Fruit fly (Drosophila melanogaster) whole organism, embryonic: ENCODE results near the gene Ids.

Experiments used
- Aef1 ChIP-seq: fragments of 200-800 bp; sonication (Bioruptor generic); IDR thresholded peaks from 3 replicates; pipeline ENCODE4 v1.3.6; 2022; ENCODE audit warnings: missing biosample characterization, missing genetic modification characterization
- CG1024 ChIP-seq: fragments of 200-800 bp; sonication (Bioruptor generic); IDR thresholded peaks from 2 replicates; pipeline ENCODE4 v1.3.6; 2022; ENCODE audit warnings: missing biosample characterization, missing genetic modification characterization
- CG10431 ChIP-seq: fragments of 200-800 bp; sonication (Bioruptor generic); optimal IDR thresholded peaks from 3 replicates; lab custom pipeline; 2018; ENCODE audit warnings: missing biosample characterization, mild to moderate bottlenecking, missing genetic modification characterization
- CG14710 ChIP-seq: fragments of 200-800 bp; sonication (Bioruptor generic); optimal IDR thresholded peaks from 3 replicates; lab custom pipeline; 2019; ENCODE audit warnings: missing biosample characterization, mild to moderate bottlenecking, missing genetic modification characterization, moderate library complexity
- CG15696 ChIP-seq: fragments of 200-800 bp; sonication (Bioruptor generic); optimal IDR thresholded peaks from 2 replicates; lab custom pipeline; 2019; ENCODE audit warnings: missing biosample characterization, mild to moderate bottlenecking, missing genetic modification characterization, moderate library complexity
- CG1602 ChIP-seq: fragments of 200-800 bp; sonication (Bioruptor generic); optimal IDR thresholded peaks from 3 replicates; lab custom pipeline; 2016; ENCODE audit warnings: missing biosample characterization, missing genetic modification characterization
- CG16815 ChIP-seq: fragments of 200-800 bp; sonication (Bioruptor generic); optimal IDR thresholded peaks from 3 replicates; lab custom pipeline; 2017; ENCODE audit warnings: missing biosample characterization, mild to moderate bottlenecking, missing genetic modification characterization
- CG17361 ChIP-seq: fragments of 200-800 bp; sonication (Bioruptor generic); IDR thresholded peaks from 3 replicates; pipeline ENCODE4 v1.3.6; 2022; ENCODE audit warnings: missing biosample characterization, missing genetic modification characterization
- CG31224 ChIP-seq: fragments of 200-800 bp; sonication (Bioruptor generic); IDR thresholded peaks from 2 replicates; pipeline ENCODE4 v1.3.6; 2022; ENCODE audit warnings: missing biosample characterization, missing genetic modification characterization
- CG31388 ChIP-seq: fragments of 200-800 bp; sonication (Bioruptor generic); optimal IDR thresholded peaks from 2 replicates; lab custom pipeline; 2016; ENCODE audit warnings: missing biosample characterization, missing genetic modification characterization
- CG34422 ChIP-seq: fragments of 200-800 bp; sonication (Bioruptor generic); IDR thresholded peaks from 3 replicates; pipeline ENCODE4 v1.3.6; 2022; ENCODE audit warnings: missing biosample characterization, missing genetic modification characterization
- CG3838 ChIP-seq: fragments of 200-800 bp; sonication (Bioruptor generic); optimal IDR thresholded peaks from 3 replicates; lab custom pipeline; 2016; ENCODE audit warnings: missing biosample characterization, missing genetic modification characterization
- CG4360 ChIP-seq: fragments of 200-800 bp; sonication (Bioruptor generic); IDR thresholded peaks from 2 replicates; pipeline ENCODE4 v1.3.6; 2022; ENCODE audit warnings: missing biosample characterization, missing genetic modification characterization
- CG4617 ChIP-seq: fragments of 200-800 bp; sonication (Bioruptor generic); optimal IDR thresholded peaks from 3 replicates; lab custom pipeline; 2016; ENCODE audit warnings: missing biosample characterization, missing genetic modification characterization, borderline replicate concordance
- CG6272 ChIP-seq: fragments of 200-800 bp; sonication (Bioruptor generic); IDR thresholded peaks from 2 replicates; pipeline ENCODE4 v1.3.6; 2022; ENCODE audit warnings: missing biosample characterization, missing genetic modification characterization
- CG7357 ChIP-seq: fragments of 200-800 bp; sonication (Bioruptor generic); IDR thresholded peaks from 3 replicates; pipeline ENCODE4 v1.3.6; 2022; ENCODE audit warnings: missing biosample characterization, missing genetic modification characterization
- CG7745 ChIP-seq: fragments of 200-800 bp; sonication (Bioruptor generic); optimal IDR thresholded peaks from 2 replicates; lab custom pipeline; 2018; ENCODE audit warnings: missing biosample characterization, mild to moderate bottlenecking, missing genetic modification characterization, moderate library complexity
- CG7786 ChIP-seq: fragments of 200-800 bp; sonication (Bioruptor generic); optimal IDR thresholded peaks from 2 replicates; lab custom pipeline; 2016; ENCODE audit warnings: missing biosample characterization, missing genetic modification characterization
- CG9727 ChIP-seq: fragments of 200-800 bp; sonication (Bioruptor generic); optimal IDR thresholded peaks from 3 replicates; lab custom pipeline; 2017; ENCODE audit warnings: missing biosample characterization, mild to moderate bottlenecking, missing genetic modification characterization
- Fer3 ChIP-seq: fragments of 200-800 bp; sonication (Bioruptor generic); optimal IDR thresholded peaks from 2 replicates; lab custom pipeline; 2018; ENCODE audit warnings: missing biosample characterization, mild to moderate bottlenecking, missing genetic modification characterization, moderate library complexity
- GATAe ChIP-seq: fragments of 200-800 bp; sonication (Bioruptor generic); conservative IDR thresholded peaks from 2 replicates; pipeline ENCODE4 v1.3.6; 2022; ENCODE audit warnings: missing biosample characterization, missing genetic modification characterization
- Hand ChIP-seq: fragments of 200-800 bp; sonication (Bioruptor generic); optimal IDR thresholded peaks from 2 replicates; lab custom pipeline; 2017; ENCODE audit warnings: mild to moderate bottlenecking, missing biosample characterization, missing genetic modification reagents, missing genetic modification characterization
- Jarid2 ChIP-seq: fragments of 200-800 bp; sonication (Bioruptor generic); optimal IDR thresholded peaks from 3 replicates; lab custom pipeline; 2017; ENCODE audit warnings: mild to moderate bottlenecking, missing biosample characterization, missing genetic modification reagents, missing genetic modification characterization
- Mrtf ChIP-seq: fragments of 200-800 bp; sonication (Bioruptor generic); IDR thresholded peaks from 3 replicates; pipeline ENCODE4 v1.3.6; 2022; ENCODE audit warnings: missing biosample characterization, missing genetic modification characterization
- NC2α ChIP-seq: fragments of 200-800 bp; sonication (Bioruptor generic); optimal IDR thresholded peaks from 2 replicates; lab custom pipeline; 2016; ENCODE audit warnings: missing biosample characterization, missing genetic modification characterization
- PHDP ChIP-seq: fragments of 200-800 bp; sonication (Bioruptor generic); optimal IDR thresholded peaks from 3 replicates; lab custom pipeline; 2018; ENCODE audit warnings: missing biosample characterization, mild to moderate bottlenecking, missing genetic modification characterization, moderate library complexity
- Sox102F ChIP-seq: fragments of 200-800 bp; sonication (Bioruptor generic); optimal IDR thresholded peaks from 2 replicates; lab custom pipeline; 2018; ENCODE audit warnings: missing biosample characterization, mild to moderate bottlenecking, missing genetic modification characterization, moderate library complexity
- ase ChIP-seq: fragments of 200-800 bp; sonication (Bioruptor generic); IDR thresholded peaks from 3 replicates; pipeline ENCODE4 v1.3.6; 2022; ENCODE audit warnings: missing biosample characterization, missing genetic modification characterization
- bbx ChIP-seq: fragments of 200-800 bp; sonication (Bioruptor generic); IDR thresholded peaks from 2 replicates; pipeline ENCODE4 v1.3.6; 2022; ENCODE audit warnings: missing biosample characterization, missing genetic modification characterization; ENCODE audit not compliant: partially characterized antibody
- caup ChIP-seq: fragments of 200-800 bp; sonication (Bioruptor generic); optimal IDR thresholded peaks from 3 replicates; lab custom pipeline; 2017; ENCODE audit warnings: missing biosample characterization, mild to moderate bottlenecking, missing genetic modification characterization, moderate library complexity; ENCODE audit not compliant: severe bottlenecking
- disco-r ChIP-seq: fragments of 200-800 bp; sonication (Bioruptor generic); optimal IDR thresholded peaks from 2 replicates; lab custom pipeline; 2016; ENCODE audit warnings: missing biosample characterization, missing genetic modification characterization
- dmrt11E ChIP-seq: fragments of 200-800 bp; sonication (Bioruptor generic); optimal IDR thresholded peaks from 3 replicates; lab custom pipeline; 2018; ENCODE audit warnings: missing biosample characterization, mild to moderate bottlenecking, missing genetic modification characterization, moderate library complexity
- dpn ChIP-seq, 2 experiments: fragments of 200-800 bp; sonication (Bioruptor generic); optimal IDR thresholded peaks; 3 replicates each; lab custom pipeline; 2016; ENCODE audit warnings: missing biosample characterization in 2 of 2, missing genetic modification characterization in 2 of 2
- en ChIP-seq: fragments of 200-800 bp; sonication (Bioruptor generic); optimal IDR thresholded peaks from 2 replicates; lab custom pipeline; 2016; ENCODE audit warnings: missing biosample characterization, missing genetic modification characterization
- esg ChIP-seq: fragments of 200-800 bp; sonication (Bioruptor generic); conservative IDR thresholded peaks from 2 replicates; pipeline ENCODE4 v1.3.6; 2022; ENCODE audit warnings: missing biosample characterization, missing genetic modification characterization
- grn ChIP-seq: fragments of 200-800 bp; sonication (Bioruptor generic); optimal IDR thresholded peaks from 3 replicates; lab custom pipeline; 2017; ENCODE audit warnings: missing biosample characterization, missing genetic modification characterization
- kay ChIP-seq: fragments of 200-800 bp; sonication (Bioruptor generic); optimal IDR thresholded peaks from 2 replicates; lab custom pipeline; 2016; ENCODE audit warnings: missing biosample characterization, missing genetic modification characterization
- klu ChIP-seq: fragments of 200-800 bp; sonication (Bioruptor generic); IDR thresholded peaks from 2 replicates; pipeline ENCODE4 v1.3.6; 2022; ENCODE audit warnings: missing biosample characterization, missing genetic modification characterization
- knrl ChIP-seq: fragments of 200-800 bp; sonication (Bioruptor generic); IDR thresholded peaks from 3 replicates; pipeline ENCODE4 v1.3.6; 2022; ENCODE audit warnings: missing biosample characterization, missing genetic modification characterization; ENCODE audit not compliant: partially characterized antibody
- mam ChIP-seq: fragments of 200-800 bp; sonication (Bioruptor generic); optimal IDR thresholded peaks from 3 replicates; lab custom pipeline; 2016; ENCODE audit warnings: missing biosample characterization, missing genetic modification characterization
- nau ChIP-seq: fragments of 200-800 bp; sonication (Bioruptor generic); optimal IDR thresholded peaks from 3 replicates; lab custom pipeline; 2017; ENCODE audit warnings: missing biosample characterization, mild to moderate bottlenecking, missing genetic modification characterization, missing genetic modification reagents
- peb ChIP-seq: fragments of 200-800 bp; sonication (Bioruptor generic); IDR thresholded peaks from 2 replicates; pipeline ENCODE4 v1.3.6; 2022; ENCODE audit warnings: missing biosample characterization, missing genetic modification characterization
- psq ChIP-seq: fragments of 200-800 bp; sonication (Bioruptor generic); optimal IDR thresholded peaks from 2 replicates; lab custom pipeline; 2017; ENCODE audit warnings: missing biosample characterization, missing genetic modification characterization
- pum ChIP-seq: fragments of 200-800 bp; sonication (Bioruptor generic); optimal IDR thresholded peaks from 2 replicates; lab custom pipeline; 2016; ENCODE audit warnings: missing biosample characterization, missing genetic modification characterization
- sqz ChIP-seq: fragments of 200-800 bp; sonication (Bioruptor generic); optimal IDR thresholded peaks from 3 replicates; lab custom pipeline; 2018; ENCODE audit warnings: missing biosample characterization, mild to moderate bottlenecking, missing genetic modification characterization
- sr ChIP-seq: fragments of 200-800 bp; sonication (Bioruptor generic); IDR thresholded peaks from 3 replicates; pipeline ENCODE4 v1.3.6; 2022; ENCODE audit warnings: missing biosample characterization, missing genetic modification characterization
- stwl ChIP-seq: fragments of 200-800 bp; sonication (Bioruptor generic); optimal IDR thresholded peaks from 3 replicates; lab custom pipeline; 2018; ENCODE audit warnings: missing biosample characterization, mild to moderate bottlenecking, missing genetic modification characterization, moderate library complexity
- ttk ChIP-seq: fragments of 200-800 bp; sonication (Bioruptor generic); IDR thresholded peaks from 2 replicates; pipeline ENCODE4 v2.1.2; 2022; ENCODE audit warnings: missing biosample characterization, missing genetic modification characterization
- wek ChIP-seq: fragments of 200-800 bp; sonication (Bioruptor generic); optimal IDR thresholded peaks from 3 replicates; lab custom pipeline; 2018; ENCODE audit warnings: missing biosample characterization, mild to moderate bottlenecking, missing genetic modification characterization, moderate library complexity
- zen ChIP-seq: fragments of 200-800 bp; sonication (Bioruptor generic); optimal IDR thresholded peaks from 3 replicates; lab custom pipeline; 2018; ENCODE audit warnings: missing biosample characterization, mild to moderate bottlenecking, missing genetic modification characterization, moderate library complexity

Ids gene

dm6 chr3L:3380225-3381043 is 2.4 kb downstream of the Ids start:
- no peak for TF ChIP-seq CG7357
- TF ChIP-seq CG16815 = no peak
- no peak for TF ChIP-seq GATAe (GFP tag; lab: Robert Waterston, UW)
- no peak for TF ChIP-seq grn (GFP tag; lab: Kevin White, UChicago)
- TF ChIP-seq Jarid2 (GFP tag; lab: Kevin White, UChicago) = no peak
- no peak for TF ChIP-seq kay (GFP tag; lab: Kevin White, UChicago)
- peak; percentile 46 for TF ChIP-seq CG14710
- no peak for TF ChIP-seq stwl (tag; lab: Kevin White, UChicago)
- no peak for TF ChIP-seq psq
- no peak for TF ChIP-seq CG4617 (GFP tag; lab: Kevin White, UChicago)
- TF ChIP-seq Mrtf = no peak
- TF ChIP-seq CG15696 (tag; lab: Kevin White, UChicago) = no peak
- TF ChIP-seq bbx (GFP tag; lab: Robert Waterston, UW) = no peak
- TF ChIP-seq CG1602 = peak; percentile 9
- peak; percentile 97 for TF ChIP-seq sr
- no peak for TF ChIP-seq CG10431 (GFP tag; lab: Kevin White, UChicago)
- no peak for TF ChIP-seq disco-r (GFP tag; lab: Kevin White, UChicago)
- TF ChIP-seq CG34422 (GFP tag; lab: Robert Waterston, UW) = no peak
- no peak for TF ChIP-seq NC2α (GFP tag; lab: Kevin White, UChicago)
- TF ChIP-seq esg (GFP tag; lab: Robert Waterston, UW) = peak; percentile 38
- TF ChIP-seq klu (GFP tag; lab: Robert Waterston, UW) = no peak
- no peak for TF ChIP-seq CG6272 (GFP tag; lab: Robert Waterston, UW)
- TF ChIP-seq pum (GFP tag; lab: Kevin White, UChicago) = peak; percentile 16
- peak; percentile 50 for TF ChIP-seq ttk (GFP tag; lab: Robert Waterston, UW)
- no peak for TF ChIP-seq CG1024 (GFP tag; lab: Robert Waterston, UW)
- TF ChIP-seq caup (GFP tag; lab: Kevin White, UChicago) = no peak
- TF ChIP-seq dmrt11E = no peak
- peak; percentile 60 for TF ChIP-seq CG9727 (GFP tag; lab: Kevin White, UChicago)
- TF ChIP-seq CG7745 = no peak
- no peak for TF ChIP-seq peb (GFP tag; lab: Robert Waterston, UW)
- peak; percentile 36 for TF ChIP-seq PHDP (tag; lab: Kevin White, UChicago)
- no peak for TF ChIP-seq sqz (GFP tag; lab: Kevin White, UChicago)
- TF ChIP-seq CG17361 (GFP tag; lab: Robert Waterston, UW) = peak; percentile 69
- TF ChIP-seq en (GFP tag; lab: Kevin White, UChicago) = no peak
- peak; percentile 80 for TF ChIP-seq Sox102F (GFP tag; lab: Kevin White, UChicago)
- no peak for TF ChIP-seq CG4360 (GFP tag; lab: Robert Waterston, UW)
- TF ChIP-seq CG7786 (GFP tag; lab: Kevin White, UChicago) = no peak
- TF ChIP-seq mam (GFP tag; lab: Kevin White, UChicago) = no peak
- TF ChIP-seq Fer3 (tag; lab: Kevin White, UChicago) = no peak
- no peak for TF ChIP-seq Hand
- TF ChIP-seq zen (tag; lab: Kevin White, UChicago) = peak; percentile 4
- peak in 1 of 2 experiments; percentile 47 for TF ChIP-seq dpn (GFP tag; optimal IDR thresholded peaks at IDR 0.05; lab: Kevin White, UChicago)
- TF ChIP-seq knrl (GFP tag; lab: Robert Waterston, UW) = no peak
- no peak for TF ChIP-seq ase (GFP tag; lab: Robert Waterston, UW)
- TF ChIP-seq wek (GFP tag; lab: Kevin White, UChicago) = no peak
- no peak for TF ChIP-seq CG3838 (GFP tag; lab: Kevin White, UChicago)
- no peak for TF ChIP-seq Aef1 (GFP tag; lab: Robert Waterston, UW)
- TF ChIP-seq CG31388 = no peak
- TF ChIP-seq CG31224 = no peak
- peak; percentile 53 for TF ChIP-seq nau (GFP tag; lab: Kevin White, UChicago)
